Worm (Caenorhabditis elegans) whole organism, young adult: ENCODE measurements around the gene srg-41.

Experiments
- F57A8.1 ChIP-seq: fragments of 200-800 bp; sonication (Bioruptor generic); optimal IDR thresholded peaks from 2 replicates; lab custom pipeline; 2018; ENCODE audit warnings: mild to moderate bottlenecking, missing genetic modification characterization, moderate library complexity, missing compliant biosample characterization
- ama-1 ChIP-seq, 3 experiments: fragments of 150-350 bp in 1 of 3; sonication (generic microtip) in 2 of 3; optimal IDR thresholded peaks; 2 replicates each; lab custom pipeline; 2014 to 2018; ENCODE audit warnings: missing biosample characterization in 2 of 3, missing genetic modification characterization in 2 of 3, missing genetic modification reagents in 2 of 3
- bed-1 ChIP-seq: fragments of 200-800 bp; sonication (Bioruptor generic); IDR thresholded peaks from 2 replicates; pipeline ENCODE4 v1.3.6; 2022; ENCODE audit warnings: missing genetic modification reagents, missing genetic modification characterization, missing compliant biosample characterization
- dox-1 ChIP-seq: fragments of 200-800 bp; sonication (Bioruptor generic); IDR thresholded peaks from 2 replicates; pipeline ENCODE4 v1.3.6; 2022; ENCODE audit warnings: missing genetic modification reagents, missing genetic modification characterization, missing compliant biosample characterization
- dpff-1 ChIP-seq: sonication (generic microtip); optimal IDR thresholded peaks from 2 replicates; lab custom pipeline; 2017; ENCODE audit warnings: mild to moderate bottlenecking, missing genetic modification characterization, missing compliant biosample characterization
- him-1 ChIP-seq: sonication (generic microtip); optimal IDR thresholded peaks from 2 replicates; lab custom pipeline; 2016; ENCODE audit warnings: missing genotype, missing genetic modification reagents, missing genetic modification characterization, missing compliant biosample characterization
- madf-10 ChIP-seq: sonication (generic microtip); optimal IDR thresholded peaks from 2 replicates; lab custom pipeline; 2016; ENCODE audit warnings: mild to moderate bottlenecking, missing genetic modification characterization, missing compliant biosample characterization
- nhr-90 ChIP-seq: sonication (generic microtip); optimal IDR thresholded peaks from 2 replicates; lab custom pipeline; 2016; ENCODE audit warnings: missing genotype, mild to moderate bottlenecking, missing genetic modification characterization, missing compliant biosample characterization
- rec-8 ChIP-seq, 2 experiments: sonication (generic microtip); optimal IDR thresholded peaks; 2 replicates each; lab custom pipeline; 2016; ENCODE audit warnings: mild to moderate bottlenecking in 2 of 2, missing genetic modification characterization in 2 of 2, missing genetic modification reagents in 2 of 2, missing genotype in 2 of 2, missing biosample characterization in 1 of 2, missing compliant biosample characterization in 1 of 2, moderate library complexity in 1 of 2
- snpc-4 ChIP-seq, 5 experiments: fragments of 150-350 bp in 1 of 5; sonication (generic microtip) in 4 of 5; optimal IDR thresholded peaks; 2 replicates each; lab custom pipeline; 2014 to 2018; ENCODE audit warnings: missing genetic modification characterization in 5 of 5, missing biosample characterization in 3 of 5, antibody characterized with exemption in 2 of 5, mild to moderate bottlenecking in 2 of 5, missing compliant biosample characterization in 2 of 5, missing genotype in 2 of 5, moderate library complexity in 2 of 5, missing genetic modification reagents in 1 of 5
- sptf-2 ChIP-seq: fragments of 200-800 bp; sonication (Bioruptor generic); optimal IDR thresholded peaks from 2 replicates; lab custom pipeline; 2018; ENCODE audit warnings: mild to moderate bottlenecking, missing genetic modification characterization, missing compliant biosample characterization
- unc-62 ChIP-seq: fragments of 150-350 bp; optimal IDR thresholded peaks from 2 replicates; lab custom pipeline; 2014; ENCODE audit warnings: missing biosample characterization, missing genetic modification reagents, missing genetic modification characterization
- ztf-6 ChIP-seq: fragments of 200-800 bp; sonication (Bioruptor generic); IDR thresholded peaks from 2 replicates; pipeline ENCODE4 v1.3.6; 2022; ENCODE audit warnings: missing genetic modification reagents, missing genetic modification characterization, missing compliant biosample characterization

DNA sequence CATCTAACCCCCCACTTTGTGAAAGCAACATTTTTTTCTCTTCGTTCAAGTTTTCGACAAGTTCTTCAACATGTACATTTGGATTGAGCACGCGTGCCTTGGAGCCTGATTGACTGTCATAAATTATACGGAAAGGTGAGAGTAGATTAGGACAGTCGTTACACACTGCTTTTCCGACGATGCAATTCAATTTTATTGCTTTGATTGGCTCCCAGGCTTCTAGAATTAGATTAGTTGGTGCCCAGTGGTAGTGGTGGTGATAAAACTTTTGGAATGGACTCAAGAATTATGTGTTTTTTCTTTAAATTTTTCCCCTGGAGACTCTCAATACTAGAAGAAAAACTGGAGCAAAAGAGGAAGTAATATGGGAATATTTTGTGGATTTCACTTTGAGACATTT lies 42.8 kb upstream of the srg-41 start:
- TF ChIP-seq F57A8.1 (GFP tag; lab: Kevin White, UChicago) = no peak
- no peak for TF ChIP-seq rec-8 (tag; optimal IDR thresholded peaks at IDR 0.05; lab: Kevin White, UChicago)
- no peak for TF ChIP-seq sptf-2 (GFP tag; lab: Kevin White, UChicago)
- TF ChIP-seq him-1 (tag; lab: Kevin White, UChicago) = no peak
- TF ChIP-seq snpc-4 (GFP tag; optimal IDR thresholded peaks at IDR 0.05; lab: Kevin White, UChicago) = no peak
- TF ChIP-seq snpc-4 (tag; optimal IDR thresholded peaks at IDR 0.05; lab: Kevin White, UChicago) = no peak
- TF ChIP-seq dox-1 (GFP tag; lab: Robert Waterston, UW) = no peak
- no peak for TF ChIP-seq bed-1 (GFP tag; lab: Robert Waterston, UW)
- no peak for TF ChIP-seq nhr-90 (tag; lab: Kevin White, UChicago)
- TF ChIP-seq dpff-1 = no peak
- no peak for TF ChIP-seq madf-10 (tag; lab: Kevin White, UChicago)
- no peak for TF ChIP-seq ama-1 (optimal IDR thresholded peaks at IDR 0.05; lab: Kevin White, UChicago)
- TF ChIP-seq ama-1 (GFP tag; optimal IDR thresholded peaks at IDR 0.05; lab: Kevin White, UChicago) = no peak
- TF ChIP-seq ztf-6 (GFP tag; lab: Robert Waterston, UW) = no peak
- no peak for TF ChIP-seq unc-62 (GFP tag; lab: Kevin White, UChicago)
